Worm (Caenorhabditis elegans): ENCODE results near the gene T04F3.5.

T04F3.5 gene

ce11 chrV:11760371-11760770 is at the start of gene T04F3.5:
Gene T04F3.5 (plus strand): TSS chrV:11760671.
- TF ChIP-seq nhr-102 (tag; optimal IDR thresholded peaks at IDR 0.05) (no peak), ceh-44 (GFP tag; IDR thresholded peaks at IDR 0.05) (no peak), daf-8 (GFP tag; IDR thresholded peaks at IDR 0.05) (no peak), php-3 (GFP tag; IDR thresholded peaks at IDR 0.05) (no peak), tag-97 (GFP tag; IDR thresholded peaks at IDR 0.05) (no peak), nhr-237 (tag; optimal IDR thresholded peaks at IDR 0.05) (no peak), mdl-1 (tag; optimal IDR thresholded peaks at IDR 0.05) (no peak), vab-7 (GFP tag; IDR thresholded peaks at IDR 0.05) (no peak), zfp-2 (tag; optimal IDR thresholded peaks at IDR 0.05) (no peak), nhr-25 (tag; optimal IDR thresholded peaks at IDR 0.05; ENCODE audit: borderline replicate concordance, insufficient read depth) (no peak), snpc-1.2 (GFP tag; IDR thresholded peaks at IDR 0.05) (no peak)

ce11 chrV:11711751-11712150 is 48.7 kb upstream of the T04F3.5 start:
- TF ChIP-seq skn-1 (tag; optimal IDR thresholded peaks at IDR 0.05) (no peak), ceh-32 (tag; optimal IDR thresholded peaks at IDR 0.05; ENCODE audit: poor library complexity) (peak; percentile 85), duxl-1 (tag; optimal IDR thresholded peaks at IDR 0.05; ENCODE audit: poor library complexity) (no peak)

- TF ChIP-seq ceh-20 (GFP tag; IDR thresholded peaks at IDR 0.05) (no peak), ceh-32 (tag; optimal IDR thresholded peaks at IDR 0.05; ENCODE audit: poor library complexity) (no peak), pqm-1 (tag; optimal IDR thresholded peaks at IDR 0.05) (peak; percentile 8), unc-62 (GFP tag; optimal IDR thresholded peaks at IDR 0.05 in 1 of 2) (peak in 1 of 2 experiments; percentile 27), unc-62 (tag; optimal IDR thresholded peaks at IDR 0.05) (no peak), madf-5 (GFP tag; IDR thresholded peaks at IDR 0.05) (no peak), T20F7.1 (GFP tag; optimal IDR thresholded peaks at IDR 0.05) (no peak), dpl-1 (GFP tag; optimal IDR thresholded peaks at IDR 0.05) (no peak), attf-4 (tag; optimal IDR thresholded peaks at IDR 0.05) (no peak), nhr-28 (tag; optimal IDR thresholded peaks at IDR 0.05) (peak; percentile 12), dmd-6 (GFP tag; IDR thresholded peaks at IDR 0.05) (peak; percentile 51; the same call in 1 of the 2 replicates)
These were observed 44.7 kb upstream of the T04F3.5 start, which contains the start of gene tre-3 for ce11 chrV:11715797-11716196. Gene tre-3 (minus strand): TSS chrV:11715903.

ce11 chrV:11716930-11717329 is 43.5 kb upstream of the T04F3.5 start:
- TF ChIP-seq dve-1 (tag; optimal IDR thresholded peaks at IDR 0.05; ENCODE audit: insufficient read depth) (no peak), lin-1 (GFP tag; IDR thresholded peaks at IDR 0.05) (no peak), nhr-237 (tag; optimal IDR thresholded peaks at IDR 0.05) (no peak), lin-13 (GFP tag; optimal IDR thresholded peaks at IDR 0.05) (no peak), Y75B8A.6 (GFP tag; IDR thresholded peaks at IDR 0.05) (no peak), lim-7 (GFP tag; IDR thresholded peaks at IDR 0.05) (no peak), zag-1 (tag; optimal IDR thresholded peaks at IDR 0.05) (no peak), lsy-2 (tag; optimal IDR thresholded peaks at IDR 0.05) (no peak), nhr-28 (tag; optimal IDR thresholded peaks at IDR 0.05) (peak; percentile 37), unc-62 (GFP tag; optimal IDR thresholded peaks at IDR 0.05 in 1 of 2) (peak in 1 of 2 experiments; percentile 36), unc-62 (tag; optimal IDR thresholded peaks at IDR 0.05) (no peak), duxl-1 (tag; optimal IDR thresholded peaks at IDR 0.05; ENCODE audit: poor library complexity) (no peak), madf-5 (GFP tag; IDR thresholded peaks at IDR 0.05) (no peak), set-16 (GFP tag; IDR thresholded peaks at IDR 0.05) (no peak), tag-97 (GFP tag; IDR thresholded peaks at IDR 0.05) (no peak), nhr-42 (GFP tag; IDR thresholded peaks at IDR 0.05) (no peak), mes-2 (tag; optimal IDR thresholded peaks at IDR 0.05; ENCODE audit: poor library complexity, severe bottlenecking) (no peak), aha-1 (tag) (no peak), php-3 (GFP tag; IDR thresholded peaks at IDR 0.05) (peak; percentile 66; the same call in 1 of the 2 replicates), ama-1 (optimal IDR thresholded peaks at IDR 0.05) (no peak), hlh-30 (tag; optimal IDR thresholded peaks at IDR 0.05; ENCODE audit: insufficient read depth) (no peak), pqm-1 (tag; optimal IDR thresholded peaks at IDR 0.05) (peak; percentile 83), unc-130 (GFP tag; optimal IDR thresholded peaks at IDR 0.05) (no peak), dpl-1 (GFP tag; optimal IDR thresholded peaks at IDR 0.05) (no peak)
